Worm (Caenorhabditis elegans) whole organism, L4 larva: ENCODE data around the gene fil-2.

ENCODE experiments used
- F37D6.2 ChIP-seq: sonication (generic microtip); optimal IDR thresholded peaks from 2 replicates; lab custom pipeline; 2016; ENCODE audit warnings: mild to moderate bottlenecking, missing genetic modification characterization, missing compliant biosample characterization
- F44E2.7 ChIP-seq: fragments of 200-800 bp; sonication (Bioruptor generic); IDR thresholded peaks from 2 replicates; pipeline ENCODE4 v2.1.2; 2022; ENCODE audit warnings: missing genetic modification characterization, missing compliant biosample characterization
- Y105C5A.15 ChIP-seq: fragments of 200-800 bp; sonication (Bioruptor generic); IDR thresholded peaks from 2 replicates; pipeline ENCODE4 v1.3.6; 2022; ENCODE audit warnings: missing genetic modification characterization, missing compliant biosample characterization
- Y75B8A.6 ChIP-seq: fragments of 200-800 bp; sonication (Bioruptor generic); IDR thresholded peaks from 2 replicates; pipeline ENCODE4 v1.3.6; 2022; ENCODE audit warnings: missing genetic modification reagents, missing genetic modification characterization, missing compliant biosample characterization
- ZK337.2 ChIP-seq: fragments of 200-800 bp; sonication (Bioruptor generic); IDR thresholded peaks from 2 replicates; pipeline ENCODE4 v1.3.6; 2022; ENCODE audit warnings: missing genetic modification reagents, missing genetic modification characterization, missing compliant biosample characterization
- aly-2 ChIP-seq: sonication (generic microtip); optimal IDR thresholded peaks from 2 replicates; lab custom pipeline; 2018; ENCODE audit warnings: missing biosample characterization, missing genetic modification characterization
- attf-4 ChIP-seq: sonication (generic microtip); optimal IDR thresholded peaks from 3 replicates; lab custom pipeline; 2017; ENCODE audit warnings: missing biosample characterization, missing genetic modification characterization
- ceh-28 ChIP-seq: fragments of 150-350 bp; optimal IDR thresholded peaks from 2 replicates; lab custom pipeline; 2014; ENCODE audit warnings: missing biosample characterization, missing genetic modification reagents, missing genetic modification characterization
- ceh-44 ChIP-seq: fragments of 200-800 bp; sonication (Bioruptor generic); IDR thresholded peaks from 2 replicates; pipeline ENCODE4 v1.3.6; 2022; ENCODE audit warnings: missing genetic modification reagents, missing genetic modification characterization, missing compliant biosample characterization
- ces-1 ChIP-seq: fragments of 150-350 bp; sonication (generic microtip); optimal IDR thresholded peaks from 4 replicates; lab custom pipeline; 2014; ENCODE audit warnings: missing biosample characterization, missing genetic modification reagents, missing genetic modification characterization
- cey-2 ChIP-seq: sonication (generic microtip); optimal IDR thresholded peaks from 3 replicates; lab custom pipeline; 2017; ENCODE audit warnings: missing genetic modification characterization, mild to moderate bottlenecking, missing compliant biosample characterization, antibody characterized with exemption, borderline replicate concordance; ENCODE audit not compliant: insufficient read depth
- daf-16 ChIP-seq, 3 experiments: sonication (generic microtip); optimal IDR thresholded peaks; 2 replicates each; lab custom pipeline; 2016 to 2017; ENCODE audit warnings: missing genetic modification characterization in 3 of 3, missing genetic modification reagents in 3 of 3, mild to moderate bottlenecking in 2 of 3, missing compliant biosample characterization in 2 of 3, missing biosample characterization in 1 of 3, moderate library complexity in 1 of 3
- daf-19 ChIP-seq: fragments of 200-800 bp; sonication (Bioruptor generic); conservative IDR thresholded peaks from 2 replicates; pipeline ENCODE4 v1.3.6; 2022; ENCODE audit warnings: missing genetic modification characterization, missing compliant biosample characterization
- daf-8 ChIP-seq: fragments of 200-800 bp; sonication (Bioruptor generic); IDR thresholded peaks from 2 replicates; pipeline ENCODE4 v1.3.6; 2022; ENCODE audit warnings: missing genetic modification characterization, missing compliant biosample characterization
- dmd-8 ChIP-seq: fragments of 200-800 bp; sonication (Bioruptor generic); IDR thresholded peaks from 2 replicates; pipeline ENCODE4 v1.3.6; 2022; ENCODE audit warnings: missing genetic modification characterization, missing compliant biosample characterization
- fos-1 ChIP-seq: fragments of 150-350 bp; optimal IDR thresholded peaks from 2 replicates; lab custom pipeline; 2014; ENCODE audit warnings: missing biosample characterization, missing genetic modification characterization
- gei-8 ChIP-seq: fragments of 200-800 bp; sonication (Bioruptor generic); optimal IDR thresholded peaks from 2 replicates; lab custom pipeline; 2018; ENCODE audit warnings: mild to moderate bottlenecking, missing genetic modification characterization, missing compliant biosample characterization
- hmg-1.1 ChIP-seq: fragments of 200-800 bp; sonication (Bioruptor generic); IDR thresholded peaks from 2 replicates; pipeline ENCODE4 v1.3.6; 2022; ENCODE audit warnings: missing genetic modification reagents, missing genetic modification characterization, missing compliant biosample characterization
- jun-1 ChIP-seq: fragments of 150-350 bp; optimal IDR thresholded peaks from 2 replicates; lab custom pipeline; 2014; ENCODE audit warnings: missing biosample characterization, missing genetic modification reagents, missing genetic modification characterization
- lin-1 ChIP-seq: fragments of 200-800 bp; sonication (Bioruptor generic); IDR thresholded peaks from 2 replicates; pipeline ENCODE4 v1.3.6; 2022; ENCODE audit warnings: missing genetic modification reagents, missing genetic modification characterization, missing compliant biosample characterization
- lin-29 ChIP-seq: fragments of 200-800 bp; sonication (Bioruptor generic); IDR thresholded peaks from 2 replicates; pipeline ENCODE4 v1.3.6; 2022; ENCODE audit warnings: missing genetic modification reagents, missing genetic modification characterization, missing compliant biosample characterization
- lin-39 ChIP-seq: fragments of 150-350 bp; optimal IDR thresholded peaks from 2 replicates; lab custom pipeline; 2014; ENCODE audit warnings: missing biosample characterization, missing genetic modification reagents, missing genetic modification characterization
- lir-3 ChIP-seq: sonication (generic microtip); optimal IDR thresholded peaks from 2 replicates; lab custom pipeline; 2016; ENCODE audit warnings: mild to moderate bottlenecking, missing genetic modification characterization, missing compliant biosample characterization
- madf-5 ChIP-seq, 2 experiments: fragments of 200-800 bp; sonication (Bioruptor generic); IDR thresholded peaks; 2 replicates each; pipeline ENCODE4 v1.3.6; 2022; ENCODE audit warnings: missing compliant biosample characterization in 2 of 2, missing genetic modification characterization in 2 of 2
- mdt-29 ChIP-seq: fragments of 200-800 bp; sonication (Bioruptor generic); IDR thresholded peaks from 2 replicates; pipeline ENCODE4 v1.3.6; 2022; ENCODE audit warnings: missing genetic modification reagents, missing genetic modification characterization, missing compliant biosample characterization
- mes-2 ChIP-seq: sonication (generic microtip); optimal IDR thresholded peaks from 2 replicates; lab custom pipeline; 2016; ENCODE audit warnings: missing genotype, mild to moderate bottlenecking, missing genetic modification characterization, missing compliant biosample characterization; ENCODE audit not compliant: poor library complexity, severe bottlenecking
- nhr-102 ChIP-seq: sonication (generic microtip); optimal IDR thresholded peaks from 2 replicates; lab custom pipeline; 2016; ENCODE audit warnings: mild to moderate bottlenecking, missing genetic modification characterization, moderate library complexity, missing compliant biosample characterization
- nhr-11 ChIP-seq: fragments of 150-350 bp; optimal IDR thresholded peaks from 2 replicates; lab custom pipeline; 2014; ENCODE audit warnings: missing biosample characterization, missing genetic modification characterization
- nhr-111 ChIP-seq: fragments of 200-800 bp; sonication (Bioruptor generic); optimal IDR thresholded peaks from 2 replicates; lab custom pipeline; 2018; ENCODE audit warnings: mild to moderate bottlenecking, missing genetic modification characterization, missing compliant biosample characterization
- nhr-25 ChIP-seq: sonication (generic microtip); optimal IDR thresholded peaks from 2 replicates; lab custom pipeline; 2017; ENCODE audit warnings: missing genetic modification characterization, mild to moderate bottlenecking, missing compliant biosample characterization, antibody characterized with exemption, moderate library complexity, borderline replicate concordance; ENCODE audit not compliant: insufficient read depth
- nhr-28 ChIP-seq: fragments of 150-350 bp; optimal IDR thresholded peaks from 2 replicates; lab custom pipeline; 2014; ENCODE audit warnings: missing biosample characterization, missing genetic modification characterization
- nhr-41 ChIP-seq: fragments of 200-800 bp; sonication (Bioruptor generic); IDR thresholded peaks from 2 replicates; pipeline ENCODE4 v1.3.6; 2022; ENCODE audit warnings: missing genetic modification reagents, missing genetic modification characterization, missing compliant biosample characterization
- nhr-42 ChIP-seq: fragments of 200-800 bp; sonication (Bioruptor generic); IDR thresholded peaks from 2 replicates; pipeline ENCODE4 v1.3.6; 2022; ENCODE audit warnings: missing genetic modification characterization, missing compliant biosample characterization
- nhr-48 ChIP-seq: sonication (generic microtip); optimal IDR thresholded peaks from 2 replicates; lab custom pipeline; 2016; ENCODE audit warnings: mild to moderate bottlenecking, missing genetic modification characterization, missing compliant biosample characterization
- nhr-6 ChIP-seq: fragments of 150-350 bp; optimal IDR thresholded peaks from 2 replicates; lab custom pipeline; 2014; ENCODE audit warnings: missing biosample characterization, missing genetic modification characterization
- nhr-77 ChIP-seq: fragments of 150-350 bp; optimal IDR thresholded peaks from 2 replicates; lab custom pipeline; 2014; ENCODE audit warnings: missing biosample characterization, missing genetic modification characterization
- pha-4 ChIP-seq, 2 experiments: fragments of 150-350 bp in 1 of 2; fragments of 200-800 bp in 1 of 2; sonication (Bioruptor generic) in 1 of 2; IDR thresholded peaks in 1 of 2; optimal IDR thresholded peaks in 1 of 2; 2 replicates each; pipeline versions ENCODE4 v1.3.6 to Lab custom; 2014 to 2022; ENCODE audit warnings: missing genetic modification characterization in 2 of 2, missing genetic modification reagents in 2 of 2, missing biosample characterization in 1 of 2, missing compliant biosample characterization in 1 of 2
- php-3 ChIP-seq: fragments of 200-800 bp; sonication (Bioruptor generic); IDR thresholded peaks from 2 replicates; pipeline ENCODE4 v1.3.6; 2022; ENCODE audit warnings: missing genetic modification reagents, missing genetic modification characterization, missing compliant biosample characterization
- sdz-12 ChIP-seq: fragments of 200-800 bp; sonication (Bioruptor generic); optimal IDR thresholded peaks from 2 replicates; lab custom pipeline; 2018; ENCODE audit warnings: mild to moderate bottlenecking, missing genetic modification characterization, missing compliant biosample characterization
- snpc-4 ChIP-seq: fragments of 150-350 bp; optimal IDR thresholded peaks from 2 replicates; lab custom pipeline; 2014; ENCODE audit warnings: missing biosample characterization, missing genetic modification characterization
- spr-3 ChIP-seq: fragments of 200-800 bp; sonication (Bioruptor generic); optimal IDR thresholded peaks from 2 replicates; lab custom pipeline; 2018; ENCODE audit warnings: mild to moderate bottlenecking, missing genetic modification characterization, missing compliant biosample characterization
- tra-1 ChIP-seq: fragments of 200-800 bp; sonication (Bioruptor generic); IDR thresholded peaks from 2 replicates; pipeline ENCODE4 v1.3.6; 2022; ENCODE audit warnings: missing genetic modification reagents, missing genetic modification characterization, missing compliant biosample characterization
- unc-130 ChIP-seq: sonication (generic microtip); optimal IDR thresholded peaks from 2 replicates; lab custom pipeline; 2016; ENCODE audit warnings: missing genetic modification reagents, missing genetic modification characterization, missing compliant biosample characterization
- vab-7 ChIP-seq: fragments of 200-800 bp; sonication (Bioruptor generic); IDR thresholded peaks from 2 replicates; pipeline ENCODE4 v1.3.6; 2022; ENCODE audit warnings: missing genetic modification reagents, missing genetic modification characterization, missing compliant biosample characterization
- zag-1 ChIP-seq: fragments of 150-350 bp; optimal IDR thresholded peaks from 2 replicates; lab custom pipeline; 2014; ENCODE audit warnings: missing biosample characterization, missing genetic modification characterization
- zfp-2 ChIP-seq: sonication (generic microtip); optimal IDR thresholded peaks from 2 replicates; lab custom pipeline; 2016; ENCODE audit warnings: mild to moderate bottlenecking, missing genetic modification characterization, missing compliant biosample characterization
- zip-2 ChIP-seq: fragments of 150-350 bp; optimal IDR thresholded peaks from 2 replicates; lab custom pipeline; 2014; ENCODE audit warnings: missing biosample characterization, missing genetic modification characterization

The fil-2 gene

DNA sequence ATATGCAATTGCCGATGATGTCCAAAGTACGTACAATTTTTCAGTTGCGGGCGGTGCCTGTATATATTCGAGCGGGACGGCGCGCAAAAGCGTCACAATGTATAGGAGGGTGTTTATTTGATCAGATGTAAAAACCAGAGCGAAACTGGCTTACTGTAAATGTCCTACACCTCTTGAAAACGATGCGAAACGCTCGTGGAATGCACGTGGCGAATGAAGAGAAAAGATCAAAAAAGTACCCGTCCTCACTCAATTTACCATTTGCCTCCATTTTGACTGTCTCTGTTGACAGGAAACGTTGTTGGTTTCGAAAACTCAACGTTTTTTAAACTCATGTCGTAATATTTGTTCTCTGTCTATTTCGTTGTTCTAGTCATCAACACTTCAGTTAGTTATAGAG lies 38.1 kb upstream of the fil-2 start (continued):
- TF ChIP-seq tra-1 (GFP tag; lab: Robert Waterston, UW) (peak; percentile 35; the same call in 1 of the 2 replicates), spr-3 (GFP tag; lab: Kevin White, UChicago) (no peak), pha-4 (GFP tag; IDR thresholded peaks at IDR 0.05; lab: Robert Waterston, UW) (peak; percentile 63; the same call in 1 of the 2 replicates), pha-4 (tag; optimal IDR thresholded peaks at IDR 0.05; lab: Kevin White, UChicago) (peak; percentile 78), F37D6.2 (tag; lab: Kevin White, UChicago) (no peak), nhr-48 (tag; lab: Kevin White, UChicago) (peak; percentile 97)

ce11 chrV:6243260-6243659 lies 35.6 kb upstream of the fil-2 start:
- TF ChIP-seq zip-2 (tag; lab: Kevin White, UChicago) (no peak), ZK337.2 (GFP tag; lab: Robert Waterston, UW) (no peak), nhr-42 (GFP tag; lab: Robert Waterston, UW) (no peak), ces-1 (no peak), lin-29 (GFP tag; lab: Robert Waterston, UW) (no peak), lir-3 (tag; lab: Kevin White, UChicago) (no peak), nhr-11 (tag; lab: Kevin White, UChicago) (no peak), ceh-28 (tag; lab: Kevin White, UChicago) (no peak), php-3 (GFP tag; lab: Robert Waterston, UW) (peak; percentile 91), gei-8 (GFP tag; lab: Kevin White, UChicago) (no peak), sdz-12 (GFP tag; lab: Kevin White, UChicago) (no peak), nhr-102 (tag; lab: Kevin White, UChicago) (peak; percentile 25), attf-4 (no peak), dmd-8 (GFP tag; lab: Robert Waterston, UW) (no peak), daf-16 (GFP tag; optimal IDR thresholded peaks at IDR 0.05; lab: Kevin White, UChicago) (peak in 1 of 2 experiments; percentile 37), daf-16 (tag; optimal IDR thresholded peaks at IDR 0.05; lab: Kevin White, UChicago) (peak; percentile 89), pha-4 (GFP tag; IDR thresholded peaks at IDR 0.05; lab: Robert Waterston, UW) (0 out of 2 replicates have a peak, but pooled peaks have one; percentile 45), pha-4 (tag; optimal IDR thresholded peaks at IDR 0.05; lab: Kevin White, UChicago) (no peak), lin-1 (GFP tag; lab: Robert Waterston, UW) (peak; percentile 85), nhr-41 (GFP tag; lab: Robert Waterston, UW) (0 out of 2 replicates have a peak, but pooled peaks have one; percentile 20), nhr-111 (GFP tag; lab: Kevin White, UChicago) (no peak), aly-2 (tag; lab: Kevin White, UChicago) (no peak), zfp-2 (no peak), mdt-29 (no peak), Y105C5A.15 (GFP tag; lab: Robert Waterston, UW) (no peak), daf-8 (GFP tag; lab: Robert Waterston, UW) (no peak), fos-1 (no peak), ceh-44 (no peak), vab-7 (GFP tag; lab: Robert Waterston, UW) (no peak), nhr-25 (tag; lab: Kevin White, UChicago) (no peak), snpc-4 (tag; lab: Kevin White, UChicago) (no peak), jun-1 (tag; lab: Kevin White, UChicago) (no peak), zag-1 (no peak), spr-3 (GFP tag; lab: Kevin White, UChicago) (no peak), Y75B8A.6 (no peak), daf-19 (GFP tag; lab: Robert Waterston, UW) (no peak), mes-2 (tag; lab: Kevin White, UChicago) (peak; percentile 42), unc-130 (GFP tag; lab: Kevin White, UChicago) (no peak), nhr-6 (tag; lab: Kevin White, UChicago) (no peak), tra-1 (GFP tag; lab: Robert Waterston, UW) (peak; percentile 66; the same call in 1 of the 2 replicates), madf-5 (GFP tag; IDR thresholded peaks at IDR 0.05; lab: Robert Waterston, UW) (no peak), lin-39 (tag; lab: Kevin White, UChicago) (no peak), nhr-28 (tag; lab: Kevin White, UChicago) (peak; percentile 74), hmg-1.1 (GFP tag; lab: Robert Waterston, UW) (no peak), F44E2.7 (GFP tag; lab: Robert Waterston, UW) (no peak), nhr-77 (peak; percentile 51), cey-2 (tag; lab: Kevin White, UChicago) (no peak)
